Worm (Caenorhabditis elegans): ENCODE data around the gene T22B7.22.

Gene T22B7.22

DNA sequence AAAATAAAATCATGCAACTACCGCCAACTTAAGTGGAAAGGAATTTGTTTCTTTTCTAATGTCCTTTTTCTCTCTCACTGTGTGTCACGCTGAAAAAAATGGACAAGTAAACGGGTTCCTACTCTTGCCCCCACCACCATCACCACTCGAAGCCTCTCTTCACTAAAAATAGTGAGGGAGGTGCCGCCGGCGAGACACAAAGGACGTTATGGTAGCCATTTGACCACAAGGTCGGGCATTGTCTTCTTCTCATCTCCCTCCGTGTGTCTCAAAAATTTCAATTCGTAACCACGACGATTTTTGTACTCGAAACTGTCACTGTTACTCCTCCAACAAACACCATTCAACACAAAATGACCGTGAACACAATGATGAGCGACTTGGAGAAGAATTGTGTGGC, at the start of gene T22B7.22:
T22B7.22 (plus strand) TSS at position 354 of the 400 bp plus-strand sequence.
- TF ChIP-seq Y95B8A.8 (GFP tag; IDR thresholded peaks at IDR 0.05) (no peak), chd-7 (tag; optimal IDR thresholded peaks at IDR 0.05) (no peak), F39B2.1 (GFP tag; IDR thresholded peaks at IDR 0.05) (no peak), Y56A3A.18 (GFP tag; IDR thresholded peaks at IDR 0.05) (no peak), ztf-26 (tag; optimal IDR thresholded peaks at IDR 0.05) (peak; percentile 5), tbx-9 (tag; optimal IDR thresholded peaks at IDR 0.05; ENCODE audit: borderline replicate concordance) (no peak), mcd-1 (GFP tag; IDR thresholded peaks at IDR 0.05) (no peak), ztf-6 (GFP tag; IDR thresholded peaks at IDR 0.05) (no peak), Y79H2A.3 (GFP tag; conservative IDR thresholded peaks at IDR 0.05) (no peak)

ce11 chrX:5611155-5611554, 48.6 kb upstream of the T22B7.22 start, which contains the start of gene octr-1:
Gene octr-1 (minus strand): TSS chrX:5611255.
- no peak for TF ChIP-seq F49E8.2 (tag; optimal IDR thresholded peaks at IDR 0.05; ENCODE audit: insufficient read depth)
- TF ChIP-seq hlh-12 (tag; optimal IDR thresholded peaks at IDR 0.05) = no peak
- TF ChIP-seq ccch-3 (GFP tag; optimal IDR thresholded peaks at IDR 0.05) = no peak
- no peak for TF ChIP-seq rec-8 (tag; optimal IDR thresholded peaks at IDR 0.05)
- no peak for TF ChIP-seq mxl-1 (tag; optimal IDR thresholded peaks at IDR 0.05)
- no peak for TF ChIP-seq nhr-179 (tag; optimal IDR thresholded peaks at IDR 0.05)
- no peak for TF ChIP-seq madf-10 (tag; optimal IDR thresholded peaks at IDR 0.05)
- TF ChIP-seq B0336.3 (GFP tag; IDR thresholded peaks at IDR 0.05) = no peak
- TF ChIP-seq nhr-120 (GFP tag; IDR thresholded peaks at IDR 0.05) = no peak
- no peak for TF ChIP-seq ceh-58 (GFP tag; IDR thresholded peaks at IDR 0.05)
- no peak for TF ChIP-seq F57C9.4 (tag; optimal IDR thresholded peaks at IDR 0.05)
- no peak for TF ChIP-seq lin-35 (GFP tag; optimal IDR thresholded peaks at IDR 0.05)
- TF ChIP-seq repo-1 (tag; optimal IDR thresholded peaks at IDR 0.05) = no peak
- TF ChIP-seq nfyb-1 (GFP tag; IDR thresholded peaks at IDR 0.05) = no peak
- no peak for TF ChIP-seq unc-62 (GFP tag; optimal IDR thresholded peaks at IDR 0.05)
- TF ChIP-seq mcd-1 (GFP tag; IDR thresholded peaks at IDR 0.05) = no peak
- no peak for TF ChIP-seq athp-1 (tag; optimal IDR thresholded peaks at IDR 0.05)

DNA sequence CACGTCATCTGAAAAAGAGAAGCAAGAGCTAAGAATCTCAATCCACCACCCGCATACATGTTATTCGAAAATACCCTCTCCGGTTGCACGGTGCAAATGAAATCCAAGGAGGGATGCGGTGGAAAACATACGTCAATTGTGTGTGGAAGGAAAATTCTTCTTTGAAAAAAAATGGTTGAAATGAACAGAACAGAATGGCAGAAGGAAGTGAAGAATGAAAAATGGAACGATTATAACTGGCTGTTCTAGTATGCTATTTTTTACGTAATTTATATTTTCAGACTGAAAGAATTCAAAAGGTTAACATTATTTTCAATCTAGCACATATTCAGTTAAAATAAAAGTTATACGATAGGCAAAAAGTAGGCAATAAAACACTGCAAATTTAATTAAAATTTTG, 43.8 kb upstream of the T22B7.22 start:
- TF ChIP-seq ceh-100 (GFP tag; IDR thresholded peaks at IDR 0.05) = no peak
- no peak for TF ChIP-seq ets-4 (GFP tag; optimal IDR thresholded peaks at IDR 0.05)
- no peak for TF ChIP-seq egl-18 (GFP tag; IDR thresholded peaks at IDR 0.05)
- TF ChIP-seq ztf-6 (GFP tag; IDR thresholded peaks at IDR 0.05) = no peak
- no peak for TF ChIP-seq T26A5.8 (tag; optimal IDR thresholded peaks at IDR 0.05)
- TF ChIP-seq aptf-2 (GFP tag; conservative IDR thresholded peaks at IDR 0.05) = no peak
- no peak for TF ChIP-seq ztf-25 (GFP tag; IDR thresholded peaks at IDR 0.05)
- no peak for TF ChIP-seq F33H1.4 (GFP tag; IDR thresholded peaks at IDR 0.05)
- no peak for TF ChIP-seq ztf-22 (GFP tag; optimal IDR thresholded peaks at IDR 0.05)
- TF ChIP-seq snpc-4 (GFP tag; optimal IDR thresholded peaks at IDR 0.05) = no peak
- no peak for TF ChIP-seq snpc-4 (tag; optimal IDR thresholded peaks at IDR 0.05)
- TF ChIP-seq mel-28 (tag; optimal IDR thresholded peaks at IDR 0.05; ENCODE audit: borderline replicate concordance) = no peak
- no peak for TF ChIP-seq tbp1 (GFP tag; optimal IDR thresholded peaks at IDR 0.05)
- no peak for TF ChIP-seq sea-2 (GFP tag; IDR thresholded peaks at IDR 0.05)
- TF ChIP-seq madf-8 (GFP tag; conservative IDR thresholded peaks at IDR 0.05) = no peak
- TF ChIP-seq die-1 (tag; optimal IDR thresholded peaks at IDR 0.05) = no peak
